Fruit fly (Drosophila melanogaster): ENCODE data around the gene CG10864.

- TF ChIP-seq Eip75B (GFP tag; optimal IDR thresholded peaks at IDR 0.05) (no peak), CG6276 (GFP tag; optimal IDR thresholded peaks at IDR 0.05) (no peak)
Observed at dm6 chr3R:18380251-18380812, 31.1 kb downstream of the CG10864 start.
